Worm (Caenorhabditis elegans): Measurements from ENCODE around the gene Y41D4A.3.

The Y41D4A.3 gene

DNA sequence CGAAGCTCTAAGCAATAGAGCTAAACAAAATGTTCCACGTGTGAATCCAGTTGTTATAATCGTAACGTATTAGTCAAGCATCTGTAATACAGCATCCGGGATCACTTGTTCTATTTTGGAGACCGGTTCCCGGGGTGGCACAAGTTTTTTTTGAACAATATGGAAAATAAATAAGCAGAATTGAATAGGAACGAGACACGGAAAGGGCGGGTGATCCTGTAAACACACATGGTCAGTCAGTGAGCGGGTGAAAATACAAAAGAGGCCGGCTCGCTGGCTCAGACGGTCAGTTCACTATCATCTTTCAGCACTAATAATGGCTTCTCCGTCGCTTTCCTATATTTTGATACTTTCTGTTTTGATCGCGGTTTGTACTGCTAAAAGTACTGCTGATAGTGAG, 27.7 kb upstream of the Y41D4A.3 start, which contains the start of gene K08D12.8:
Gene K08D12.8 (plus strand): TSS at position 301 of the 400 bp plus-strand sequence.
- TF ChIP-seq ceh-9 (tag; optimal IDR thresholded peaks at IDR 0.05) (no peak), nhr-76 (tag; optimal IDR thresholded peaks at IDR 0.05) (no peak), unc-62 (GFP tag; optimal IDR thresholded peaks at IDR 0.05) (no peak)

DNA sequence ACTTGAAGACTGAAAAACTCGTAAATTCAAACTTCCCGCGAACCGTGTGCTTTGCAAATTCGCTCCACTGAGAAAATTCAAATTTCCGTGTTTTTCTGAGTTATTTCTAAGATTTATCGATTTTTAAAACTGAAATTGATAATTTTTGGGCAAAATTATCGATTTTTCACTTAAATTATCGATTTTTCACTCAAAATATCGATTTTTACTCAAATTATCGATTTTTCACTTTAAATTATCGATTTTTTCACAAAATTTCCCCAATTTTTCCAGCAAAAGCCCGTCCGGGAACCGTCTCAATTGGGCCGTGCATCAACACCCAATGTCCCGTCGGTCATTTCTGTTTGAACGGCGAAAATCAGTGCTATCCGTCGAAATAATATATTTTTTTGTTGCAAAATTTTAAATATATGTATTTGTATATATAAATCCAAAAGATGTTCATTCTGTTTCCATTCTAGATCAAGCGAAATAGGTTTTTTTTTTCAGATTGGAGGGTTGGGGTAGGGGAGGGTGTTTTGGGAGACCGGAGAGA, 26.0 kb upstream of the Y41D4A.3 start:
- TF ChIP-seq fkh-2 (tag; optimal IDR thresholded peaks at IDR 0.05) (no peak), ceh-28 (tag; optimal IDR thresholded peaks at IDR 0.05) (peak; percentile 97), nhr-237 (tag; optimal IDR thresholded peaks at IDR 0.05) (no peak)

DNA sequence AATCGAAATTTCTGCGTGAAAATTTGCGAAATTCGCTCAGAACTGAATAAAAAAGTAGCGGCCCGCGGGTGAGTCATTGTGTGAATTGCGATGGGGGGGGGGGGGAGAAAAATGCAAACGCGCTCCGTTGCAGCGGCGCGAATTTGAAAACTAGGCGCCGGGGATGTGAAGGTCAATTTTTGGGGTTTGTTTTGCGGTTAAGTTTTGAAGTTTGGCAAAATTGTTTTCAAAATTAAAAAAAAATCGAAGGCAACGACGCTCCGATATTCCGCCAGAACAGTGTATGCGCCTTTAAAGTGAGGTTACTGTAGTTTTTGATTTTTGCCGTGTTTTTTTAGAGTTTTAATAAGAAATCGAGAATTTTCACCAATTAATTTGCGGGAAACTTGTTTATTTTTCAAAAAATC, 15.3 kb upstream of the Y41D4A.3 start:
- TF ChIP-seq elt-2 (tag; optimal IDR thresholded peaks at IDR 0.05): no peak
- TF ChIP-seq nhr-25 (tag; optimal IDR thresholded peaks at IDR 0.05): peak; percentile 60
- no peak for TF ChIP-seq zag-1 (tag; optimal IDR thresholded peaks at IDR 0.05)
- peak; percentile 52 for TF ChIP-seq hmg-11 (tag; optimal IDR thresholded peaks at IDR 0.05)
- peak; percentile 37 for TF ChIP-seq jun-1 (tag; optimal IDR thresholded peaks at IDR 0.05)
- TF ChIP-seq nhr-67 (tag; optimal IDR thresholded peaks at IDR 0.05): no peak
- no peak for TF ChIP-seq egl-5 (tag; optimal IDR thresholded peaks at IDR 0.05)
- TF ChIP-seq lin-39 (tag; optimal IDR thresholded peaks at IDR 0.05): peak; percentile 73
- peak; percentile 70 for TF ChIP-seq lin-15B (tag; optimal IDR thresholded peaks at IDR 0.05)
- TF ChIP-seq unc-62 (GFP tag; optimal IDR thresholded peaks at IDR 0.05): no peak
- TF ChIP-seq pha-4 (tag; optimal IDR thresholded peaks at IDR 0.05): peak; percentile 21
- peak; percentile 75 for TF ChIP-seq ama-1 (optimal IDR thresholded peaks at IDR 0.05)
- TF ChIP-seq fos-1 (tag; optimal IDR thresholded peaks at IDR 0.05): peak; percentile 57
- TF ChIP-seq nhr-23 (tag; optimal IDR thresholded peaks at IDR 0.05): peak; percentile 77
- TF ChIP-seq snpc-4 (tag; optimal IDR thresholded peaks at IDR 0.05): peak; percentile 20
- peak; percentile 66 for TF ChIP-seq nfya-1 (tag; optimal IDR thresholded peaks at IDR 0.05; ENCODE audit: insufficient read depth)
- TF ChIP-seq R02D3.7 (tag; optimal IDR thresholded peaks at IDR 0.05): no peak
- TF ChIP-seq lsy-12 (tag; optimal IDR thresholded peaks at IDR 0.05): peak; percentile 15
- no peak for TF ChIP-seq fkh-10 (GFP tag; optimal IDR thresholded peaks at IDR 0.05)
- TF ChIP-seq tbx-2 (tag; optimal IDR thresholded peaks at IDR 0.05): no peak

DNA sequence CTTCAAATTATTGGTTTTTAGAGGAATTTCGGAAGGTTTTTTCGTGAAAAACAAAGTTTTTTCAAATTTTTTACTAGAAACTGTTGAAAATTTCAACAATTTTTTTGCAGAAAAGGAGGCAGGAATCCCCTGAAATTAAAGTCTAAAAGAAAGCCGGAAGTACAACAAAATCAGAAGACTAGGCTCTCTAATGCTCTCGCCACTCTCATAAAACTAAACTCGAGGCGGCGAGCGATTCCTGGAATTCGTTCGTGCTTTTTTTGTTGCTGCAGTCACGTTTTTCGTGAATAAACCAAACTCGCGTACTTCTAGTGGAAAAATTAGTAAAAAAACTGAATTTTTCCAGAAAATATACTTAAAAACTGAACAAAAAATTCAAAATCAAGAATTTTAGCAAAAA, 14.7 kb upstream of the Y41D4A.3 start:
- no peak for TF ChIP-seq lin-15B (tag; optimal IDR thresholded peaks at IDR 0.05)
- no peak for TF ChIP-seq daf-12 (tag; optimal IDR thresholded peaks at IDR 0.05)
- no peak for TF ChIP-seq nhr-43 (tag; optimal IDR thresholded peaks at IDR 0.05; ENCODE audit: poor library complexity, severe bottlenecking)
- no peak for TF ChIP-seq lsy-12 (tag; optimal IDR thresholded peaks at IDR 0.05)
- no peak for TF ChIP-seq ztf-11 (tag; optimal IDR thresholded peaks at IDR 0.05)
- TF ChIP-seq nhr-12 (tag; optimal IDR thresholded peaks at IDR 0.05): no peak
- TF ChIP-seq pqm-1 (tag; optimal IDR thresholded peaks at IDR 0.05): no peak
- TF ChIP-seq nhr-76 (tag; optimal IDR thresholded peaks at IDR 0.05): no peak
- TF ChIP-seq mml-1 (tag; optimal IDR thresholded peaks at IDR 0.05): no peak
- no peak for TF ChIP-seq fkh-2 (tag; optimal IDR thresholded peaks at IDR 0.05)

DNA sequence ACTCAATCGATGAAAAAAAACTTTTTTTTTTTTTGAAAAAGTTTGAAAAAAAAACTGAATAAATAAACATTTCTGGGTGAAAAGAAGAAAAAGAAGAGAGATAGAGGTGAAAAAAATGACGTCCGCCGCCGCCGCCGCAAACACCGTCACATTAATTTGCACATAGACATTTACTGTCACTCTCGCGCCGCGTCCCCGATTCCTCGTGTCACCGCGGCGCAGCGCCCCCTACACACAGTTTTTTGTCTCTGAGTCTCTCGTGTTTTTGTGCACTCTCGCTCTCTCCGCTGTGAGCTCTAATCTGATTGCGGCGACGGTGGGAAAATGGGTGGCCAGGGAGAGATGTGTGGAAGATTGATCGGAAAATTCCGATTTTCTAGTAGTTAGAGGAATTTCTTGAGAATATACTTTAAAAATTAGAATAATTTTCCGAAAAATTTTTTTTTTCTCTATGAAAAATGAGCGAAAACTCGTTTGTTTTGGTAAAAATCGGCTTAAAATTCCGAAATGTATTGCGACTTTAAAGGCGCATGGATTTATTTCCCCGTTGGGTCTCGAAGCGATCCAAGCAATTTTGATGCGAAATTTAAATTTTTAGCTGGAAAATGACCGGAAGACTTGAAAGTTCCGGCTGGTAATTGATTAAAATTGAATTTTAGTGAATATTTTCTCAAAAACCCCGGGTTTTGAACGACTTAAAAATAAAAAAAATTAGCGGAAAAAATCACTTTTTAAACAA, 14.0 kb upstream of the Y41D4A.3 start:
- TF ChIP-seq elt-2 (tag; optimal IDR thresholded peaks at IDR 0.05) (peak; percentile 33), fkh-2 (tag; optimal IDR thresholded peaks at IDR 0.05) (no peak), tbx-2 (tag; optimal IDR thresholded peaks at IDR 0.05) (no peak), lin-15B (tag; optimal IDR thresholded peaks at IDR 0.05) (peak; percentile 1), hmg-11 (tag; optimal IDR thresholded peaks at IDR 0.05) (peak; percentile 38), nhr-23 (tag; optimal IDR thresholded peaks at IDR 0.05) (peak; percentile 3)

All from whole organism, L3 larva.